Worm (Caenorhabditis elegans) whole organism, L4 larva: ENCODE data around the gene R04E5.9.

Source experiments
- egl-43 ChIP-seq: fragments of 200-800 bp; sonication (Bioruptor generic); IDR thresholded peaks from 2 replicates; pipeline ENCODE4 v1.3.6; 2022; ENCODE audit warnings: missing genetic modification reagents, missing genetic modification characterization, missing compliant biosample characterization
- zag-1 ChIP-seq: fragments of 150-350 bp; optimal IDR thresholded peaks from 2 replicates; lab custom pipeline; 2014; ENCODE audit warnings: missing biosample characterization, missing genetic modification characterization

- no peak for TF ChIP-seq egl-43
- TF ChIP-seq zag-1 (tag; lab: Kevin White, UChicago), result no peak
These were observed 21.9 kb downstream of the R04E5.9 start, which contains the start of gene unc-27 for ce11 chrX:8789014-8789506.
